Worm (Caenorhabditis elegans) whole organism, late embryonic: ENCODE results near the gene irld-55.

ENCODE experiments used
- C08G9.2 ChIP-seq: sonication (generic microtip); optimal IDR thresholded peaks from 2 replicates; lab custom pipeline; 2016; ENCODE audit warnings: mild to moderate bottlenecking, missing genetic modification characterization, moderate library complexity, missing compliant biosample characterization
- elt-2 ChIP-seq: sonication (generic microtip); optimal IDR thresholded peaks from 2 replicates; lab custom pipeline; 2016; ENCODE audit warnings: missing genetic modification reagents, missing genetic modification characterization, missing compliant biosample characterization
- fkh-10 ChIP-seq: fragments of 150-350 bp; optimal IDR thresholded peaks from 2 replicates; lab custom pipeline; 2014; ENCODE audit warnings: missing biosample characterization, missing genetic modification reagents, missing genetic modification characterization
- hlh-6 ChIP-seq: sonication (generic microtip); optimal IDR thresholded peaks from 2 replicates; lab custom pipeline; 2016; ENCODE audit warnings: missing genotype, missing genetic modification characterization, missing compliant biosample characterization
- hlh-8 ChIP-seq: sonication (generic microtip); optimal IDR thresholded peaks from 2 replicates; lab custom pipeline; 2016; ENCODE audit warnings: missing genotype, missing genetic modification characterization, missing compliant biosample characterization
- mec-3 ChIP-seq: sonication (generic microtip); optimal IDR thresholded peaks from 2 replicates; lab custom pipeline; 2016; ENCODE audit warnings: borderline replicate concordance, missing genetic modification characterization, missing compliant biosample characterization
- nfya-1 ChIP-seq: sonication (generic microtip); optimal IDR thresholded peaks from 2 replicates; lab custom pipeline; 2017; ENCODE audit warnings: missing genetic modification characterization, mild to moderate bottlenecking, missing compliant biosample characterization, antibody characterized with exemption, moderate library complexity
- nhr-11 ChIP-seq: fragments of 150-350 bp; optimal IDR thresholded peaks from 2 replicates; lab custom pipeline; 2014; ENCODE audit warnings: missing biosample characterization, missing genetic modification characterization
- npax-4 ChIP-seq: sonication (generic microtip); optimal IDR thresholded peaks from 2 replicates; lab custom pipeline; 2016; ENCODE audit warnings: missing genetic modification characterization, missing compliant biosample characterization
- pat-9 ChIP-seq: fragments of 200-800 bp; sonication (Bioruptor generic); optimal IDR thresholded peaks from 2 replicates; lab custom pipeline; 2018; ENCODE audit warnings: mild to moderate bottlenecking, missing genetic modification characterization, moderate library complexity, missing compliant biosample characterization
- pha-4 ChIP-seq: fragments of 150-350 bp; optimal IDR thresholded peaks from 2 replicates; lab custom pipeline; 2018; ENCODE audit warnings: missing biosample characterization, missing genetic modification reagents, missing genetic modification characterization
- pqm-1 ChIP-seq: sonication (generic microtip); optimal IDR thresholded peaks from 2 replicates; lab custom pipeline; 2016; ENCODE audit warnings: missing genetic modification characterization, missing compliant biosample characterization
- pros-1 ChIP-seq: fragments of 150-350 bp; optimal IDR thresholded peaks from 2 replicates; lab custom pipeline; 2014; ENCODE audit warnings: missing biosample characterization, missing genetic modification reagents, missing genetic modification characterization

ce11 chrIV:14001782-14002181, 18.2 kb upstream of the irld-55 start:
- TF ChIP-seq C08G9.2 (tag; lab: Kevin White, UChicago) (no peak), pqm-1 (tag; lab: Kevin White, UChicago) (no peak), nfya-1 (no peak), npax-4 (no peak), fkh-10 (GFP tag; lab: Kevin White, UChicago) (no peak), pha-4 (tag; lab: Kevin White, UChicago) (no peak), pros-1 (no peak), mec-3 (no peak), pat-9 (tag; lab: Kevin White, UChicago) (no peak), hlh-8 (no peak), nhr-11 (tag; lab: Kevin White, UChicago) (no peak), hlh-6 (tag; lab: Kevin White, UChicago) (no peak), elt-2 (tag; lab: Kevin White, UChicago) (no peak)
